Worm (Caenorhabditis elegans) whole organism, young adult: ENCODE results near the gene C36C5.14.

Experiments
- B0019.2 ChIP-seq: fragments of 200-800 bp; sonication (Bioruptor generic); conservative IDR thresholded peaks from 2 replicates; pipeline ENCODE4 v1.3.6; 2022; ENCODE audit warnings: missing genetic modification reagents, missing genetic modification characterization, missing compliant biosample characterization
- B0035.1 ChIP-seq: sonication (generic microtip); optimal IDR thresholded peaks from 2 replicates; lab custom pipeline; 2016; ENCODE audit warnings: missing genetic modification characterization, mild to moderate bottlenecking, missing compliant biosample characterization, missing genotype, missing genetic modification reagents
- B0336.3 ChIP-seq: fragments of 200-800 bp; sonication (Bioruptor generic); IDR thresholded peaks from 2 replicates; pipeline ENCODE4 v1.3.6; 2022; ENCODE audit warnings: missing genetic modification characterization, missing compliant biosample characterization
- C06A6.2 ChIP-seq: fragments of 200-800 bp; sonication (Bioruptor generic); conservative IDR thresholded peaks from 2 replicates; pipeline ENCODE4 v1.3.6; 2022; ENCODE audit warnings: missing genetic modification characterization, missing compliant biosample characterization
- C17E4.6 ChIP-seq: fragments of 200-800 bp; sonication (Bioruptor generic); IDR thresholded peaks from 2 replicates; pipeline ENCODE4 v1.3.6; 2022; ENCODE audit warnings: missing genetic modification reagents, missing genetic modification characterization, missing compliant biosample characterization
- F33H1.4 ChIP-seq: fragments of 200-800 bp; sonication (Bioruptor generic); IDR thresholded peaks from 2 replicates; pipeline ENCODE4 v1.3.6; 2022; ENCODE audit warnings: missing genetic modification reagents, missing genetic modification characterization, missing compliant biosample characterization
- T07F8.4 ChIP-seq: sonication (generic microtip); optimal IDR thresholded peaks from 2 replicates; lab custom pipeline; 2016; ENCODE audit warnings: mild to moderate bottlenecking, missing genetic modification characterization, moderate library complexity, missing compliant biosample characterization
- Y53G8AR.9 ChIP-seq: fragments of 200-800 bp; sonication (Bioruptor generic); conservative IDR thresholded peaks from 2 replicates; pipeline ENCODE4 v1.3.6; 2022; ENCODE audit warnings: missing genetic modification reagents, missing genetic modification characterization, missing compliant biosample characterization
- Y56A3A.18 ChIP-seq: fragments of 200-800 bp; sonication (Bioruptor generic); IDR thresholded peaks from 2 replicates; pipeline ENCODE4 v1.3.6; 2022; ENCODE audit warnings: missing genetic modification reagents, missing genetic modification characterization, missing compliant biosample characterization
- akir-1 ChIP-seq: fragments of 200-800 bp; sonication (Bioruptor generic); optimal IDR thresholded peaks from 2 replicates; lab custom pipeline; 2018; ENCODE audit warnings: mild to moderate bottlenecking, missing genetic modification characterization, moderate library complexity, missing compliant biosample characterization
- bed-1 ChIP-seq: fragments of 200-800 bp; sonication (Bioruptor generic); IDR thresholded peaks from 2 replicates; pipeline ENCODE4 v1.3.6; 2022; ENCODE audit warnings: missing genetic modification reagents, missing genetic modification characterization, missing compliant biosample characterization
- ccch-3 ChIP-seq: fragments of 200-800 bp; sonication (Bioruptor generic); optimal IDR thresholded peaks from 2 replicates; lab custom pipeline; 2018; ENCODE audit warnings: mild to moderate bottlenecking, missing genetic modification characterization, missing compliant biosample characterization
- cebp-2 ChIP-seq: fragments of 200-800 bp; sonication (Bioruptor generic); IDR thresholded peaks from 2 replicates; pipeline ENCODE4 v1.3.6; 2022; ENCODE audit warnings: missing genetic modification characterization, missing compliant biosample characterization
- ceh-100 ChIP-seq: fragments of 200-800 bp; sonication (Bioruptor generic); IDR thresholded peaks from 2 replicates; pipeline ENCODE4 v1.3.6; 2022; ENCODE audit warnings: missing genetic modification reagents, missing genetic modification characterization, missing compliant biosample characterization
- ceh-27 ChIP-seq: fragments of 200-800 bp; sonication (Bioruptor generic); optimal IDR thresholded peaks from 2 replicates; lab custom pipeline; 2018; ENCODE audit warnings: mild to moderate bottlenecking, missing genetic modification characterization, moderate library complexity, missing compliant biosample characterization
- efl-1 ChIP-seq: fragments of 150-350 bp; optimal IDR thresholded peaks from 2 replicates; lab custom pipeline; 2014; ENCODE audit warnings: missing biosample characterization, missing genetic modification reagents, missing genetic modification characterization
- egrh-3 ChIP-seq: fragments of 200-800 bp; sonication (Bioruptor generic); IDR thresholded peaks from 2 replicates; pipeline ENCODE4 v1.3.6; 2022; ENCODE audit warnings: missing genetic modification reagents, missing genetic modification characterization, missing compliant biosample characterization
- ekl-4 ChIP-seq: fragments of 200-800 bp; sonication (Bioruptor generic); IDR thresholded peaks from 2 replicates; pipeline ENCODE4 v1.3.6; 2022; ENCODE audit warnings: missing genetic modification reagents, missing genetic modification characterization, missing compliant biosample characterization
- gei-17 ChIP-seq: fragments of 200-800 bp; sonication (Bioruptor generic); optimal IDR thresholded peaks from 2 replicates; lab custom pipeline; 2018; ENCODE audit warnings: mild to moderate bottlenecking, missing genetic modification characterization, missing compliant biosample characterization
- hlh-26 ChIP-seq: fragments of 200-800 bp; sonication (Bioruptor generic); conservative IDR thresholded peaks from 2 replicates; pipeline ENCODE4 v1.3.6; 2022; ENCODE audit warnings: missing genetic modification reagents, missing genetic modification characterization, missing compliant biosample characterization
- let-526 ChIP-seq: fragments of 200-800 bp; sonication (Bioruptor generic); IDR thresholded peaks from 2 replicates; pipeline ENCODE4 v1.3.6; 2022; ENCODE audit warnings: missing genetic modification reagents, missing genetic modification characterization, missing compliant biosample characterization
- lin-35 ChIP-seq, 3 experiments: fragments of 150-350 bp in 2 of 3; sonication (generic microtip) in 1 of 3; optimal IDR thresholded peaks; 2 replicates each; lab custom pipeline; 2014 to 2018; ENCODE audit warnings: missing biosample characterization in 3 of 3, missing genetic modification characterization in 3 of 3, missing genetic modification reagents in 3 of 3
- lin-40 ChIP-seq: sonication (generic microtip); optimal IDR thresholded peaks from 2 replicates; lab custom pipeline; 2016; ENCODE audit warnings: missing genetic modification characterization, mild to moderate bottlenecking, missing compliant biosample characterization, missing genotype, missing genetic modification reagents
- lsl-1 ChIP-seq: fragments of 200-800 bp; sonication (Bioruptor generic); optimal IDR thresholded peaks from 2 replicates; lab custom pipeline; 2018; ENCODE audit warnings: mild to moderate bottlenecking, missing genetic modification characterization, moderate library complexity, missing compliant biosample characterization
- mcd-1 ChIP-seq: fragments of 200-800 bp; sonication (Bioruptor generic); IDR thresholded peaks from 2 replicates; pipeline ENCODE4 v1.3.6; 2022; ENCODE audit warnings: missing genetic modification reagents, missing genetic modification characterization, missing compliant biosample characterization
- mes-4 ChIP-seq: sonication (generic microtip); optimal IDR thresholded peaks from 2 replicates; lab custom pipeline; 2016; ENCODE audit warnings: missing genotype, missing genetic modification characterization, missing compliant biosample characterization
- nfyb-1 ChIP-seq: fragments of 200-800 bp; sonication (Bioruptor generic); IDR thresholded peaks from 2 replicates; pipeline ENCODE4 v1.3.6; 2022; ENCODE audit warnings: missing genetic modification reagents, missing genetic modification characterization, missing compliant biosample characterization
- nhr-179 ChIP-seq: sonication (generic microtip); optimal IDR thresholded peaks from 2 replicates; lab custom pipeline; 2016; ENCODE audit warnings: mild to moderate bottlenecking, missing genetic modification characterization, missing compliant biosample characterization
- nhr-80 ChIP-seq: sonication (generic microtip); optimal IDR thresholded peaks from 2 replicates; lab custom pipeline; 2016; ENCODE audit warnings: missing genetic modification characterization, missing compliant biosample characterization
- pbrm-1 ChIP-seq: fragments of 200-800 bp; sonication (Bioruptor generic); IDR thresholded peaks from 2 replicates; pipeline ENCODE4 v1.3.6; 2022; ENCODE audit warnings: missing genetic modification reagents, missing genetic modification characterization, missing compliant biosample characterization
- pha-4 ChIP-seq: fragments of 150-350 bp; sonication (generic microtip); optimal IDR thresholded peaks from 2 replicates; lab custom pipeline; 2014; ENCODE audit warnings: missing biosample characterization, missing genetic modification reagents, missing genetic modification characterization
- repo-1 ChIP-seq: sonication (generic microtip); optimal IDR thresholded peaks from 2 replicates; lab custom pipeline; 2017; ENCODE audit warnings: mild to moderate bottlenecking, missing genetic modification characterization, missing compliant biosample characterization
- snpc-1.3 ChIP-seq: sonication (generic microtip); optimal IDR thresholded peaks from 2 replicates; lab custom pipeline; 2017; ENCODE audit warnings: missing genetic modification characterization, mild to moderate bottlenecking, missing compliant biosample characterization, antibody characterized with exemption, moderate library complexity, missing genotype, missing genetic modification reagents; ENCODE audit not compliant: insufficient read depth
- sptf-2 ChIP-seq: fragments of 200-800 bp; sonication (Bioruptor generic); optimal IDR thresholded peaks from 2 replicates; lab custom pipeline; 2018; ENCODE audit warnings: mild to moderate bottlenecking, missing genetic modification characterization, missing compliant biosample characterization
- tbx-9 ChIP-seq: sonication (generic microtip); optimal IDR thresholded peaks from 2 replicates; lab custom pipeline; 2016; ENCODE audit warnings: borderline replicate concordance, missing genetic modification characterization, inconsistent platforms, missing compliant biosample characterization
- unc-130 ChIP-seq: sonication (generic microtip); optimal IDR thresholded peaks from 2 replicates; lab custom pipeline; 2016; ENCODE audit warnings: missing genetic modification reagents, missing genetic modification characterization, missing compliant biosample characterization
- unc-62 ChIP-seq: fragments of 150-350 bp; optimal IDR thresholded peaks from 2 replicates; lab custom pipeline; 2014; ENCODE audit warnings: missing biosample characterization, missing genetic modification reagents, missing genetic modification characterization
- zfh-2 ChIP-seq: fragments of 200-800 bp; sonication (Bioruptor generic); conservative IDR thresholded peaks from 2 replicates; pipeline ENCODE4 v1.3.6; 2022; ENCODE audit warnings: missing genetic modification reagents, missing genetic modification characterization, missing compliant biosample characterization
- ztf-26 ChIP-seq: sonication (generic microtip); optimal IDR thresholded peaks from 2 replicates; lab custom pipeline; 2017; ENCODE audit warnings: missing genetic modification characterization, missing compliant biosample characterization

Gene C36C5.14

DNA sequence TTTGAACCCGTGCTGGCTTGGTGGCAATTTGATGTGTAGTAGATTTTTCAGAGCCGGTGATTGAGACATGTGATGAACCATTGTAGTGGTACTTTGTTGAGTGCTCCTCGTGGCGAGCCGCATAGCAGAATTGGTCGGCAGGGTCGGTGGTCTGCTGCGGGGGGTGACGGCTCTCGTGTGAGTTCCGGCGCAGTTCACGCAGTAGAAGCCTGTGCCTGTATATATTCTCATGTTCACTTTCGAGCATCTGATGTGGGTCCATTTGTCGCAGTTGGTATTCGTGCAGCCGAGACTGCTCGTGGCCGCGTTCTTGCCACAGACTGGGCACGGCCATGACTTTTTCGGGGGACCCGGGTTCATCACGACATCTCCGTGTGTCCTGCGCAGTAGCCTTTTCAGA is 3.0 kb downstream of the C36C5.14 start:
- TF ChIP-seq zfh-2: peak; percentile 67
- TF ChIP-seq snpc-1.3 (tag; lab: Kevin White, UChicago): no peak

DNA sequence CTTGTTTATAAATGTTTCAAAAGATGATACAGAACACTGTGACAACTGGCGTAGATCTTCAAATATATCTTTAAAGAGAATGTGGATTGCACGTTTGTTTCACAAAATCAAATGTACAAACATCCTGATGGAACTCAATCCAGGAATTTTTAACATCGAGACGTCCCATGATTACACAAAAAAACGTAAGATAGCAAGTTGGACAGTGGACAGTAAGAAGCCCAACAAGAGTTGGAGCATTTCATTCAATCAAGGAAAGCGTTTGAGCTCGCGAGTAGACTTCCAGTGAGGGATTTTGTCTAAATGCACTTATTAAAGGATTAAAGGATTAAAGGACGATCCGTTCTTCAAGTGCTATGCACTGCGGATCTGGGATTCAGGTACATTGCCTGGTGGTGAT is 6.1 kb downstream of the C36C5.14 start, which contains the start of gene C36C5.12:
TSS of gene C36C5.12 (minus strand) at position 101 of the 400 bp plus-strand sequence.
- TF ChIP-seq pha-4 (tag; lab: Kevin White, UChicago) (no peak), pbrm-1 (GFP tag; lab: Robert Waterston, UW) (no peak), nhr-179 (tag; lab: Kevin White, UChicago) (no peak), C17E4.6 (GFP tag; lab: Robert Waterston, UW) (no peak), let-526 (no peak), hlh-26 (GFP tag; lab: Robert Waterston, UW) (no peak), nfyb-1 (GFP tag; lab: Robert Waterston, UW) (no peak)

DNA sequence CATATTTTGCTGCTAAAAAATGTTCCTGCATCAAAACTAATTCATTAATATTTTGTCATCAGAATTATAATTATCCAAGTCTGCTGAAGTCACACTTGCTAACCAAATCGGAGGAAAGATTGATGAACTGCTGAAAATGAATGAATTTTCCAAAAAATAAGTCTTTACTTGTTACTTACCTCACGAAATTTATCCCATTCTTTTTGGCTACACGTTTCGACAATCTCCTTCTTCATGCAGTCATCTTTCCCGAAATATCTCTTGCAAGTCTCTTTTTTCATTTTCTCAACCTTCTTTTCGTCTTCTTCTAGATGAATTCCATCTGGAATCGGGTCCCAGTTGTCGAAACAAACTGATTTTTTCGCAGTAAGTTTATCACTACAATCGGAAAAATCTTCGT is 7.0 kb downstream of the C36C5.14 start:
- TF ChIP-seq ceh-27 (GFP tag; lab: Kevin White, UChicago) (no peak), ceh-100 (GFP tag; lab: Robert Waterston, UW) (no peak), egrh-3 (GFP tag; lab: Robert Waterston, UW) (no peak), B0019.2 (GFP tag; lab: Robert Waterston, UW) (no peak), tbx-9 (tag; lab: Kevin White, UChicago) (no peak), F33H1.4 (GFP tag; lab: Robert Waterston, UW) (no peak), C06A6.2 (GFP tag; lab: Robert Waterston, UW) (no peak), unc-62 (GFP tag; lab: Kevin White, UChicago) (no peak), lin-35 (GFP tag; optimal IDR thresholded peaks at IDR 0.05; lab: Kevin White, UChicago) (no peak), C17E4.6 (GFP tag; lab: Robert Waterston, UW) (no peak), Y56A3A.18 (GFP tag; lab: Robert Waterston, UW) (no peak), cebp-2 (no peak), ccch-3 (GFP tag; lab: Kevin White, UChicago) (no peak), akir-1 (GFP tag; lab: Kevin White, UChicago) (no peak), hlh-26 (GFP tag; lab: Robert Waterston, UW) (no peak), B0035.1 (tag; lab: Kevin White, UChicago) (no peak), lsl-1 (GFP tag; lab: Kevin White, UChicago) (no peak), mes-4 (no peak), ekl-4 (GFP tag; lab: Robert Waterston, UW) (no peak)

DNA sequence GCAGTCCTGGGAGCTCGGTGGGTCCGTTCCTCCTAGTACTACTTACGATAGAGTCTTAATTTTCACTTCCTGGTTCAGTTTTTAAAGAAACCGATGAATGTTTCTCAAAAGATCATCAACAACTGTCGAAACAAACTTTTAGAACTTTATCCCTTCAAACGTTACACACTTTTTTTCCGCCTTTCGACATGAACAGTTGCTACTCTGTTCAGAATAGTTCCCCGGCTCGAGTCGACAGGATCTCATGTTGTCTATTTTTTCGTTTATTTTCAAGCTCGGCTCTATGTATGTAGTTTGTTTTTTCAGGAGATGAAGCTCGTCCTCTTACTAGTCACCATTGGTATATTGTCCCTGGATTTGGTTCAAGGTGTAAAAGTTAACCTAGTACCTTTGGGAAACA is 8.6 kb downstream of the C36C5.14 start, which contains the start of gene exh-1:
TSS of gene exh-1 (plus strand) at position 301 of the 400 bp plus-strand sequence.
- no peak for TF ChIP-seq efl-1 (GFP tag; lab: Kevin White, UChicago)
- TF ChIP-seq B0336.3: no peak
- TF ChIP-seq repo-1 (tag; lab: Kevin White, UChicago): no peak
- TF ChIP-seq zfh-2: no peak
- TF ChIP-seq, all 124 proteins: peak for 0

DNA sequence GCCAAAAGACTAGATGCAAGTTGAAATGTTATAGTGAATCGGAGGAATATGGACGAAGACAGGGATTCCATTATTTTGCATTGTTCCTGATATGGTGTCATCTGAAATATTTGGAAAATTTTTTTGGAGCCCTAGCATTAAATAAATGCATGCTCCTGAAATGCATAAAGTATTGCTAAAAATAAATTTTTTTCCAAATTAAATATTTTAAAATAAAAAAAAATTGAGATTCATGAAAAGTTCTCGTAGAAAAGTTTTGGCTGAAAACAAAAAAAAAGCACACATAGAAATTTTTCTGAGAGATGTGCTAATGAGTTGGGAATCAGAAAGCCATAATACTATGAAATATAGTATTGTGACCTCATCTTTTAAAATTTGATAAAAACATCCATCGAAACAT is 10.3 kb downstream of the C36C5.14 start, which contains the start of gene srab-7:
TSS of gene srab-7 (minus strand) at position 101 of the 400 bp plus-strand sequence.
- TF ChIP-seq Y53G8AR.9 (GFP tag; lab: Robert Waterston, UW) (no peak), T07F8.4 (tag; lab: Kevin White, UChicago) (no peak), bed-1 (GFP tag; lab: Robert Waterston, UW) (no peak), nhr-80 (tag; lab: Kevin White, UChicago) (no peak), sptf-2 (GFP tag; lab: Kevin White, UChicago) (no peak), ccch-3 (GFP tag; lab: Kevin White, UChicago) (no peak), lin-40 (no peak), ztf-26 (tag; lab: Kevin White, UChicago) (no peak), F33H1.4 (GFP tag; lab: Robert Waterston, UW) (no peak), gei-17 (GFP tag; lab: Kevin White, UChicago) (no peak), mcd-1 (GFP tag; lab: Robert Waterston, UW) (no peak), unc-62 (GFP tag; lab: Kevin White, UChicago) (no peak), unc-130 (GFP tag; lab: Kevin White, UChicago) (no peak)
